Fruit fly (Drosophila melanogaster) Kc167 (cell line): ENCODE data around the gene CG7394.

ENCODE experiments used
- Myc ChIP-seq: fragments of >200 bp; optimal IDR thresholded peaks from 2 replicates; lab custom pipeline; 2017; ENCODE audit warnings: missing external identifiers
- Sin3A ChIP-seq: fragments of >200 bp; optimal IDR thresholded peaks from 2 replicates; lab custom pipeline; 2018; ENCODE audit warnings: missing external identifiers
- h ChIP-seq: fragments of >200 bp; optimal IDR thresholded peaks from 3 replicates; lab custom pipeline; 2018; ENCODE audit warnings: missing external identifiers
- insv ChIP-seq: fragments of >200 bp; optimal IDR thresholded peaks from 3 replicates; lab custom pipeline; 2018; ENCODE audit warnings: missing external identifiers
- psq ChIP-seq: fragments of >200 bp; optimal IDR thresholded peaks from 2 replicates; lab custom pipeline; 2017; ENCODE audit warnings: missing external identifiers
- ttk ChIP-seq: sonication (Bioruptor generic); optimal IDR thresholded peaks from 2 replicates; lab custom pipeline; 2017; ENCODE audit warnings: missing external identifiers

Gene CG7394

dm6 chr3L:11561946-11562760, at the start of gene CG7394, which contains the start of gene Mob2:
CG7394 (plus strand) TSS chr3L:11561996.
Mob2 (minus strand) TSS chr3L:11562233.
- no peak for TF ChIP-seq ttk (lab: Kevin White, UChicago)
- TF ChIP-seq Sin3A = no peak
- TF ChIP-seq psq (lab: Kevin White, UChicago) = no peak
- TF ChIP-seq h (lab: Kevin White, UChicago) = no peak
- no peak for TF ChIP-seq Myc (lab: Kevin White, UChicago)
- TF ChIP-seq insv (lab: Kevin White, UChicago) = no peak

DNA sequence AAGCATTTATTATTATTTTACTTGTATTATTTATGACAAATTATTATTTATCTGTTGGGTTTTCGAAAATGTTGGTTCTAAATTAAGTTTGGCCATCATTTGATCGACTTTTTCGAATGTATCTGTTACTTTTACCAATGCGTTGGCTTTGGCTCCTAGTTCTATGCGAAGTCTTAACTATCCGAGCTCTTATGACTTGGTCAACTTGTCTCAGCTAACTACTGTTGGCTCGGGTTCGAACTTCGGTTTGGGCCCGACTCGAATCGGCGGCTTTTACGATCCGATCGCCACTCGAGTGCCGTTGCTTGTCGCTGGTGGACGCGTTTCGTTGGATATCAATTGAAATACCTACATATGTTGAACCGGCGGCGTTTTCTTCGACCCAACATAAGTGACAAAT, 48.4 kb upstream of the CG7394 start, which contains the start of gene CG7512:
CG7512 (plus strand) TSS at position 301 of the 400 bp plus-strand sequence.
- TF ChIP-seq h (lab: Kevin White, UChicago) (no peak), ttk (lab: Kevin White, UChicago) (no peak), Myc (lab: Kevin White, UChicago) (no peak), Sin3A (no peak), psq (lab: Kevin White, UChicago) (no peak), insv (lab: Kevin White, UChicago) (no peak)

DNA sequence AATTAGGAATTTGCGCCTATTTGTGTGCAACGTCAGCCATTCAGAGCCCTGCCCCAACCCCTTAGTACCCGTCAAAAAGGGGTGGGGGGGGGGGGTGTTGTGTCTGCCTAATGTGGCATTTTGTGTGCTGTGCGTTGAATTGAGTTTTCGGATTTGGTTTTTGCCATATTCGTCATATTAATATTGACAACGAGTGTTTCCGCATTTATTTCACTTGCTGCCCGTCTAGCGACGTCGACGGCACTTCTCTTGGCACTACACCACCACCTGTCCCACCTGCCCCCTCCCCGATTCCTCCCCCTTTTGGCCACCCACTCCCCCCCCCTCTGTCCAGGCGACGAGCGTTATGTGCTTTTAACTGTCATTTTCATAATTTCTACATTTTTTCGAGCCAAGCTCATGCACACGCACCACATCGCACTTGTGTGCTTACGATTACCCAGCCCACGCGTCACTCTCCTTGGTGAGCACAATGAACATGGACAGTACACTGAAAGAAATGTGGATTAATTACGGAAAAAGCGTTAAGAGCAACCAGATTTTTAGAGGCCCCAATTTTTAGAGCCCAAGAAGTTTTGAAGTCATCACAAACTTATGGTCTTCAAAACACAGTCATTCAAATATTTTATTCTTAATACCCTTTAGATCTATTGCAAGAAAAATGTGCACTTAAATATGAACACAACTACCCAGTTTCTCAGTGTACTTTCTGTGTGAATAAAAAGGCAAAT, 46.3 kb upstream of the CG7394 start:
- TF ChIP-seq h (lab: Kevin White, UChicago) (no peak), psq (lab: Kevin White, UChicago) (no peak), Myc (lab: Kevin White, UChicago) (no peak), insv (lab: Kevin White, UChicago) (no peak), ttk (lab: Kevin White, UChicago) (no peak), Sin3A (no peak)

DNA sequence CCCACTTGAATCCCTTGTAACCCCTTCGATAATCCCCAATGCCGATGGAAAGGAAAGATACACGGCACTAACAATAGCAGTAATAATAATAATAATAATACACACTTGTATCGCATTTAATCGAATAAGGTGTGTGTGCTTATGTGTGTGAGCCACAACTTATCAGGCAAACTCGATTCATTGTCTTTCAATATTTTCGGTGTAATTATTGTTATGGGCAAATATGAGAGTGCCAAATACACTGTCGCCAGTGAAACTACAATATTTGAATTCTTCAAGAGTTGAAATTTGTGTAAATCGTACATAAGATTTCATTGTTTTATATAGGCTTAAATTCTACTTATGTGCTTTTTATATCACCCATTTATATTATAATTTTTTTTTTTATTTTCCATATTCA, 45.6 kb upstream of the CG7394 start:
- no peak for TF ChIP-seq Sin3A
- no peak for TF ChIP-seq ttk (lab: Kevin White, UChicago)
- TF ChIP-seq h (lab: Kevin White, UChicago) = no peak
- TF ChIP-seq psq (lab: Kevin White, UChicago) = no peak

DNA sequence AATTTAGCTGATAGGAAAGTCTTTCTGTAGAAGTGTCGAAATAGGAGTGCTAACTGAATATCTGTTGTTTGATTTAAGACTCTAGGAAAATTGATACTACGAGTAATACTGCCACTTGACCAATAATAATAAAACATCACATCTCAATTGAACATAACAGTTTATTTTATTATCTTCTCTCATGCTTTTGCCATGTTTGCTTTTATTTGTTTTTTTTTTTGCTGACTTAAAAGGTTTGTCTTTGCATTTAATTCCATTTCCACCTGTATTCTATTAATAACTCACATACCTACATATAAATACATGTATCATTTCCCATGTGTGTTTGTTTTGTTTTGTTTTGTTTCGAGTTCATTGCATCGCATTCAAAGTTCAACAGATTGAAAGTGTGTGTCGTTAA, 39.2 kb upstream of the CG7394 start, which contains the start of the genes CG11714 and Fuca:
CG11714 (minus strand) TSS at position 101 of the 400 bp plus-strand sequence.
Fuca (minus strand) TSS at position 101 of the 400 bp plus-strand sequence.
- TF ChIP-seq psq (lab: Kevin White, UChicago) = no peak
- no peak for TF ChIP-seq ttk (lab: Kevin White, UChicago)
- no peak for TF ChIP-seq insv (lab: Kevin White, UChicago)
- TF ChIP-seq h (lab: Kevin White, UChicago) = no peak
- TF ChIP-seq Sin3A = no peak
- no peak for TF ChIP-seq Myc (lab: Kevin White, UChicago)

dm6 chr3L:11523286-11523685, 38.5 kb upstream of the CG7394 start:
- TF ChIP-seq insv (lab: Kevin White, UChicago) = no peak
- no peak for TF ChIP-seq psq (lab: Kevin White, UChicago)
- TF ChIP-seq Myc (lab: Kevin White, UChicago) = no peak
- TF ChIP-seq h (lab: Kevin White, UChicago) = no peak
- no peak for TF ChIP-seq Sin3A
- TF ChIP-seq ttk (lab: Kevin White, UChicago) = no peak

dm6 chr3L:11525765-11526164, 36.0 kb upstream of the CG7394 start:
- TF ChIP-seq insv (lab: Kevin White, UChicago) = no peak
- TF ChIP-seq Myc (lab: Kevin White, UChicago) = no peak
- no peak for TF ChIP-seq ttk (lab: Kevin White, UChicago)
- TF ChIP-seq h (lab: Kevin White, UChicago) = no peak
- TF ChIP-seq psq (lab: Kevin White, UChicago) = no peak

- TF ChIP-seq insv (lab: Kevin White, UChicago) (no peak), Sin3A (no peak), psq (lab: Kevin White, UChicago) (no peak), h (lab: Kevin White, UChicago) (no peak), Myc (lab: Kevin White, UChicago) (no peak)
Observed at dm6 chr3L:11526644-11527184, 35.1 kb upstream of the CG7394 start.

- no peak for TF ChIP-seq Sin3A
- TF ChIP-seq insv (lab: Kevin White, UChicago) = no peak
- no peak for TF ChIP-seq h (lab: Kevin White, UChicago)
- TF ChIP-seq Myc (lab: Kevin White, UChicago) = no peak
Observed at dm6 chr3L:11528397-11528923, 33.3 kb upstream of the CG7394 start.

DNA sequence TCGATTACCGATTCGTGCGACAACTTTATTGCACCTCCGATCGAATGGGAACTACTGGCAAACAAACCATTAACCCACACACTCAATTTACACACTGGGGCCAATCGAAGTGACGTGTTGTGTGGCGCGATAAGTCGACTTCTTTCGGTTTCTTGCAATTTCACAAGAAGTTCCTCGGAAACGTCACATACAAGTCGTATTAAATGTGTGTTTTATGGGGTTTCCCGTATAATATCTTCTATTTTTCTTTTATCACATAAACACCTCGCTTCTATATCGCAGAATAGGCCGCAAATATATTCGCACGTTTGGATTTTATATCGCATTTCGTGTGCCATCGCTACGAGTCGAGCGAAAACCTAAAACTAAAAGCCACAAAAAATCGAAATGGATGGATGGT, 32.1 kb upstream of the CG7394 start:
- TF ChIP-seq h (lab: Kevin White, UChicago) (no peak), ttk (lab: Kevin White, UChicago) (no peak), Myc (lab: Kevin White, UChicago) (no peak), Sin3A (no peak), psq (lab: Kevin White, UChicago) (no peak), insv (lab: Kevin White, UChicago) (no peak)

DNA sequence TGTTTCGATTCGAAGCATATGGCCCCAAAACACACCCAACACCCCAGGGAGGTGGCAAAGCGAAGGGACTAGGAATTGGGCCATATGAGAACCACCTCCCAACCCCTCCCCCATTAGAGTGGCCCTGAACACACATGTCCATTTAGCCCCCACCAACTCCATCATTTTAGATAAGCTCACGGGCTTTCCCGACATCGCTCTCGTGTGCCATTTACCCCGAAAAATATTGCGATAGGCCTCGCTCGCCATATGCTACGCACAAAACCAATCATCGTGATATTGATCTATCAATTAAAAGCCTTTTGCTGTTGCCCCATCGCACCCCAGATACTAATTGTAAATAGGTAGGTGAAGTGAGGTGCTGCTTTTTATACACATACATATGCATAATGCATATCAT, 31.4 kb upstream of the CG7394 start:
- TF ChIP-seq Myc (lab: Kevin White, UChicago) = no peak
- no peak for TF ChIP-seq insv (lab: Kevin White, UChicago)
- TF ChIP-seq ttk (lab: Kevin White, UChicago) = no peak
- TF ChIP-seq Sin3A = no peak
- TF ChIP-seq h (lab: Kevin White, UChicago) = no peak
- no peak for TF ChIP-seq psq (lab: Kevin White, UChicago)
